Worm (Caenorhabditis elegans) whole organism, early embryonic: ENCODE measurements around the gene C49F8.1.

Source experiments
- B0310.2 ChIP-seq: sonication (generic microtip); optimal IDR thresholded peaks from 2 replicates; lab custom pipeline; 2016; ENCODE audit warnings: mild to moderate bottlenecking, missing genetic modification characterization, missing compliant biosample characterization
- aly-1 ChIP-seq: sonication (generic microtip); optimal IDR thresholded peaks from 2 replicates; lab custom pipeline; 2016; ENCODE audit warnings: missing genetic modification characterization, missing compliant biosample characterization
- ama-1 ChIP-seq: fragments of 150-350 bp; optimal IDR thresholded peaks from 2 replicates; lab custom pipeline; 2014
- ceh-36 ChIP-seq: sonication (generic microtip); optimal IDR thresholded peaks from 2 replicates; lab custom pipeline; 2016; ENCODE audit warnings: missing genetic modification characterization, inconsistent platforms, missing compliant biosample characterization
- ets-7 ChIP-seq: sonication (generic microtip); optimal IDR thresholded peaks from 2 replicates; lab custom pipeline; 2016; ENCODE audit warnings: missing genotype, missing genetic modification characterization, missing compliant biosample characterization
- flt-1 ChIP-seq: fragments of 200-800 bp; sonication (Bioruptor generic); IDR thresholded peaks from 2 replicates; pipeline ENCODE4 v1.3.6; 2022; ENCODE audit warnings: missing genetic modification characterization, missing compliant biosample characterization
- hmbx-1 ChIP-seq: sonication (generic microtip); optimal IDR thresholded peaks from 2 replicates; lab custom pipeline; 2016; ENCODE audit warnings: mild to moderate bottlenecking, missing genetic modification characterization, missing compliant biosample characterization
- hnd-1 ChIP-seq: sonication (generic microtip); optimal IDR thresholded peaks from 2 replicates; lab custom pipeline; 2016; ENCODE audit warnings: missing genetic modification characterization, missing compliant biosample characterization
- pes-1 ChIP-seq: fragments of 200-800 bp; sonication (Bioruptor generic); IDR thresholded peaks from 2 replicates; pipeline ENCODE4 v1.3.6; 2022; ENCODE audit warnings: missing genetic modification reagents, missing genetic modification characterization, missing compliant biosample characterization
- scrt-1 ChIP-seq: fragments of 200-800 bp; sonication (Bioruptor generic); IDR thresholded peaks from 2 replicates; pipeline ENCODE4 v1.3.6; 2022; ENCODE audit warnings: missing genetic modification characterization, missing compliant biosample characterization
- sea-1 ChIP-seq: fragments of 200-800 bp; sonication (Bioruptor generic); conservative IDR thresholded peaks from 2 replicates; pipeline ENCODE4 v1.3.6; 2022; ENCODE audit warnings: missing genetic modification characterization, missing compliant biosample characterization
- tbx-11 ChIP-seq: fragments of 200-800 bp; sonication (Bioruptor generic); IDR thresholded peaks from 2 replicates; pipeline ENCODE4 v1.3.6; 2022; ENCODE audit warnings: missing genetic modification characterization, missing compliant biosample characterization
- tbx-37 ChIP-seq: fragments of 200-800 bp; sonication (Bioruptor generic); conservative IDR thresholded peaks from 2 replicates; pipeline ENCODE4 v1.3.6; 2022; ENCODE audit warnings: missing genetic modification reagents, missing genetic modification characterization, missing compliant biosample characterization

- TF ChIP-seq aly-1 (tag; lab: Kevin White, UChicago): no peak
- no peak for TF ChIP-seq B0310.2
- no peak for TF ChIP-seq ama-1 (lab: Kevin White, UChicago)
- no peak for TF ChIP-seq tbx-11
- TF ChIP-seq hnd-1 (tag; lab: Kevin White, UChicago): no peak
- no peak for TF ChIP-seq flt-1 (GFP tag; lab: Robert Waterston, UW)
- TF ChIP-seq ets-7 (tag; lab: Kevin White, UChicago): no peak
- TF ChIP-seq tbx-37 (GFP tag; lab: Robert Waterston, UW): no peak
- no peak for TF ChIP-seq sea-1 (GFP tag; lab: Robert Waterston, UW)
- TF ChIP-seq hmbx-1 (tag; lab: Kevin White, UChicago): no peak
- no peak for TF ChIP-seq ceh-36
- no peak for TF ChIP-seq pes-1 (GFP tag; lab: Robert Waterston, UW)
- TF ChIP-seq scrt-1 (GFP tag; lab: Robert Waterston, UW): no peak
These were observed 6.2 kb downstream of the C49F8.1 start for ce11 chrX:13358573-13358972.
